Worm (Caenorhabditis elegans): Measurements from ENCODE around the gene fbxa-128.

Gene fbxa-128

DNA sequence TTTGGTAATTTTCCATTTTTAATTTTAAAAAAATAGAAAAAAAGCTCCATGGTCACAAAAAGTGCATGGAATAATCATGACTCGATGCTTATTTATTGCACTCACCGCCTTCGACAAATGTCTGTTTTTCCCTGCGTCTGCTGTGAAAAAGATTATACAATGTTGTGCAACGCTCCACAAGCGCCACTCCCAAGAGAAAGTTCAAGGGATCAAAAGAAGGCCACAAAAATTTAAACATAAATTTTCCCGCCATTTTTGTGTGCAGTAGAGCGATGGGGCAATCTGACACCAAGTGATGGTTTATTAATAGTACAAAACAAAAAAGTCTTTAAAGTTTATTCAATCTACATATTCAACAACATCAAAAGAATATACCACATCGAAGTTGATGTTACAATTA is at the start of gene fbxa-128:
Gene fbxa-128, minus strand, starts transcription at position 192 of the 400 bp plus-strand sequence.
- TF ChIP-seq unc-120 (tag; optimal IDR thresholded peaks at IDR 0.05; ENCODE audit: poor library complexity, severe bottlenecking) (no peak), nhr-28 (tag; optimal IDR thresholded peaks at IDR 0.05) (no peak), ceh-43 (GFP tag; optimal IDR thresholded peaks at IDR 0.05) (no peak), elt-1 (tag; optimal IDR thresholded peaks at IDR 0.05; ENCODE audit: borderline replicate concordance, insufficient read depth) (no peak), ceh-39 (tag; optimal IDR thresholded peaks at IDR 0.05) (no peak), zip-8 (tag; optimal IDR thresholded peaks at IDR 0.05) (no peak), elt-3 (tag; optimal IDR thresholded peaks at IDR 0.05) (no peak), bed-3 (GFP tag; optimal IDR thresholded peaks at IDR 0.05) (no peak), drap-1 (GFP tag; optimal IDR thresholded peaks at IDR 0.05) (no peak), ces-1 (GFP tag; optimal IDR thresholded peaks at IDR 0.05) (no peak), cnd-1 (tag; optimal IDR thresholded peaks at IDR 0.05) (no peak), sptf-1 (tag; optimal IDR thresholded peaks at IDR 0.05) (no peak), pha-4 (tag; optimal IDR thresholded peaks at IDR 0.05) (no peak), blmp-1 (tag; optimal IDR thresholded peaks at IDR 0.05) (no peak), nhr-237 (tag; optimal IDR thresholded peaks at IDR 0.05) (no peak), nhr-76 (tag; optimal IDR thresholded peaks at IDR 0.05) (no peak)

DNA sequence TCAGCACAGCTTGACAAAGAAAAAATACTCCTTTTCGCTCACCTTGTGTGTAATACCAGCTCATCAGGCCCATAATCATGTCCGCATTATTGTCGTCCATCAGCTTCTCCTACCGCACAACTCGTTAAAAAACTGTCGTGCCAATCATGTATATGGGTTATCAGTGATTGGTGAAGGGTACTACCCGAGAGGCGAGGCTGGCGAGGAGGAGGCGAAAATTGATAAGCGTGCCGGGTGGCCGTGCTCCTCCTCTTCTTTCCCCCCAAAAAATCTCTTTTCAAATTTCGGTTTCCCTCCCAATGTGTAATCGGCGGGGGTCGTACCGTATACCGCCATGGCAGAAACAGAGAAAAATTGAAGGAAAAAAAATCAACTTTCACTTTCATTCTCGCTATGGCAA is 49.2 kb upstream of the fbxa-128 start:
- TF ChIP-seq hlh-1 (tag; optimal IDR thresholded peaks at IDR 0.05) (no peak), ceh-43 (GFP tag; optimal IDR thresholded peaks at IDR 0.05) (no peak), lin-13 (tag; optimal IDR thresholded peaks at IDR 0.05) (no peak), drap-1 (GFP tag; optimal IDR thresholded peaks at IDR 0.05) (no peak), nhr-76 (tag; optimal IDR thresholded peaks at IDR 0.05) (no peak), elt-1 (tag; optimal IDR thresholded peaks at IDR 0.05; ENCODE audit: borderline replicate concordance, insufficient read depth) (no peak), sem-2 (GFP tag; optimal IDR thresholded peaks at IDR 0.05) (no peak), ztf-11 (tag; optimal IDR thresholded peaks at IDR 0.05) (no peak), flh-1 (GFP tag; optimal IDR thresholded peaks at IDR 0.05) (no peak), unc-62 (GFP tag; optimal IDR thresholded peaks at IDR 0.05) (no peak), bed-3 (GFP tag; optimal IDR thresholded peaks at IDR 0.05) (no peak), nhr-237 (tag; optimal IDR thresholded peaks at IDR 0.05) (no peak), cnd-1 (tag; optimal IDR thresholded peaks at IDR 0.05) (no peak)

DNA sequence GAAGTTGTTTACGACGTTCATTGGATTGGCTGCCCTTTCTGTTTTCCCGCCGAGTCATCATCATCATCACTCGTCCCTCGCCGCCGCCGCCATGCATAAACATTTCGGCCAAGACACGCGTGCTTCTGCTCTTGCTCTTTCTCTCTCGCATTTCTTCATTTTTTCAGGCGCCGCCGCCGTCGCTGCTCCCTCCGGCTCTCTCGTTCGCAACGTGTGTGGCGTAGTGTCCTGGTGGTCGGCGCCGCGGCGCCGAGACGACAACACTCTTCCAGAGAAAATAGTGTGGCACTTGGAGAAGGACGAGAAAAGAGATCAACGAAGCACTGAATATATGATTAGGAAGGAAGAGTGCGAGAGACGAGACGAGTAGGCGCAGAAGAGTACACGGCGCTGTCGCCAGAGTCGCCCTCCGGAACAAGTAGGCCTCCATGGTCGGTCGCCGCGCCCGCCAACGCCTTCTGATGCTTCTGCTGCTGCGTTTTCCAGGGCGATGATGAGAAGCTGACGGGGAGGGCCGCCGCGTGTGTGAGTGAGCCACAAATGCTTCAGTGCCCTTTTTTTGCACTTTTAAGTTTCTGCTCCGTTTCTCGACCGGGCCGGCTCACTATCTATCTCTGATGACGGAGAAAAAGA is 46.7 kb upstream of the fbxa-128 start:
- TF ChIP-seq mab-5 (tag; optimal IDR thresholded peaks at IDR 0.05): no peak
- no peak for TF ChIP-seq ham-2 (GFP tag; optimal IDR thresholded peaks at IDR 0.05)
- TF ChIP-seq ceh-83 (GFP tag; optimal IDR thresholded peaks at IDR 0.05): no peak
- TF ChIP-seq hlh-1 (tag; optimal IDR thresholded peaks at IDR 0.05): no peak
- no peak for TF ChIP-seq elt-1 (tag; optimal IDR thresholded peaks at IDR 0.05; ENCODE audit: borderline replicate concordance, insufficient read depth)
- no peak for TF ChIP-seq unc-120 (tag; optimal IDR thresholded peaks at IDR 0.05; ENCODE audit: poor library complexity, severe bottlenecking)
- TF ChIP-seq lin-13 (tag; optimal IDR thresholded peaks at IDR 0.05): no peak
- TF ChIP-seq ceh-39 (tag; optimal IDR thresholded peaks at IDR 0.05): no peak
- no peak for TF ChIP-seq nhr-237 (tag; optimal IDR thresholded peaks at IDR 0.05)
- no peak for TF ChIP-seq sptf-1 (tag; optimal IDR thresholded peaks at IDR 0.05)
- no peak for TF ChIP-seq ceh-43 (GFP tag; optimal IDR thresholded peaks at IDR 0.05)
- no peak for TF ChIP-seq elt-3 (tag; optimal IDR thresholded peaks at IDR 0.05)
- TF ChIP-seq sem-2 (GFP tag; optimal IDR thresholded peaks at IDR 0.05): no peak
- no peak for TF ChIP-seq flh-1 (GFP tag; optimal IDR thresholded peaks at IDR 0.05)
- no peak for TF ChIP-seq lsy-2 (tag; optimal IDR thresholded peaks at IDR 0.05)
- no peak for TF ChIP-seq mep-1 (tag; optimal IDR thresholded peaks at IDR 0.05)
- TF ChIP-seq blmp-1 (tag; optimal IDR thresholded peaks at IDR 0.05): no peak
- no peak for TF ChIP-seq tbx-8 (GFP tag; optimal IDR thresholded peaks at IDR 0.05)
- TF ChIP-seq zip-8 (tag; optimal IDR thresholded peaks at IDR 0.05): no peak

DNA sequence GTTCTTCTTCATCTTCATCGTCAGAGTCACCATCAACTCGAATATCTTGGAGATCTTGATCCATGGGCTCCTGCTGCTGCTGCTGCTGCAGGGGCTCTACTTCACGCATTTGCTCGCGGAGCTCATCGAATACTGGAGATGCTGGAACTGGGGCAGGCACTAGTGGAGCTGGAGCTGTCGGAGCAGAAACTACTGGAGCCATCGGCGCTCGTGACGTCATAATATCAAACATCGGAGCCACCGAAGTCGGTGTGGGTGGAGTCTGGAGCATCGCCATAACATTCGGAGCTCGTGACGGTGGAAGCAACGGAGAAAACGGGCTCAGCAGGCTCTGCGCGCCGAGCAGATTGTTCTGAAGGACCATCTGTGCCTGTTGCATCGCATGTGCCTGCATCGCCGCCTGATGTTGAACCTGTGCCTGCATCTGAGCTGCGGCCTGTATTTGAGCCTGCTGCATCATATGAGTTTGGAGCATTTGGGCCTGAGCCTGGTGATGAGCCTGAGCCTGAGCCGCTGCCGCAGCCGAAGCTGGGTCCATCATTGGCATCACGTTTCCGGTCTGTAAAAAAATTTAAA is 36.8 kb upstream of the fbxa-128 start:
- TF ChIP-seq zip-8 (tag; optimal IDR thresholded peaks at IDR 0.05) (no peak), nhr-12 (tag; optimal IDR thresholded peaks at IDR 0.05) (no peak), nhr-76 (tag; optimal IDR thresholded peaks at IDR 0.05) (no peak)

DNA sequence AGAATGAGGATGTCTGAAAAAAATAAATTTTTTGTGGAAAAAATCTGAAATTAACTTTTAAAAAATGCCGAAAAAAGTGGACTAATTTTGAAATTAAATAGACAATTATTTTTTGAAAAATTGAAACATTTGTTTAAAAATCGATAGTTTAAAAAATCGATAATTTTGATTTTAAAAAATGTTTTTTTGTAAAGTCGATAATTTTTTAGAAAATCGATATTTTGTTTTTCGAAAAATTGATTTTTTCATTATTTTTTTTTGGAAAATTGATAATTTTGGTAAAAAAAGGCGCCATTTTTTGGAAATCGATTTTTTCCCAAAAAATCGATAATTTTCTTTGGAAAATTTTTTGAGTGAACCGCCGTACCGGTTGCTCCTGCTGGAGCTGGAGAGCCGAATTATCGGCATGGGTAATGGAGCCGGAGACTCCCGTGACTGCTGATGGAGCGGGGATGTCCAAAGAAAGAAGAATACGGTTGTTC is 33.4 kb upstream of the fbxa-128 start:
- TF ChIP-seq sem-2 (GFP tag; optimal IDR thresholded peaks at IDR 0.05) (no peak), sptf-1 (tag; optimal IDR thresholded peaks at IDR 0.05) (no peak)

Measured in whole organism, mixed stage, embryonic.